Fruit fly (Drosophila melanogaster) whole organism, pupa: ENCODE results near the gene CG43220.

Experiments
- CG14655 ChIP-seq: fragments of 200-800 bp; sonication (Bioruptor generic); optimal IDR thresholded peaks from 3 replicates; lab custom pipeline; 2017; ENCODE audit warnings: mild to moderate bottlenecking, missing biosample characterization, missing genetic modification reagents, missing genetic modification characterization
- CG15710 ChIP-seq: fragments of 200-800 bp; sonication (Bioruptor generic); optimal IDR thresholded peaks from 2 replicates; lab custom pipeline; 2018; ENCODE audit warnings: missing biosample characterization, mild to moderate bottlenecking, missing genetic modification characterization, moderate library complexity
- CG17806 ChIP-seq: fragments of 200-800 bp; sonication (Bioruptor generic); optimal IDR thresholded peaks from 2 replicates; lab custom pipeline; 2018; ENCODE audit warnings: missing biosample characterization, mild to moderate bottlenecking, missing genetic modification characterization, moderate library complexity
- CG4496 ChIP-seq: fragments of 200-800 bp; sonication (Bioruptor generic); IDR thresholded peaks from 3 replicates; pipeline ENCODE4 v1.3.6; 2022; ENCODE audit warnings: missing biosample characterization, missing genetic modification characterization
- CG8159 ChIP-seq: fragments of 200-800 bp; sonication (Bioruptor generic); optimal IDR thresholded peaks from 3 replicates; lab custom pipeline; 2018; ENCODE audit warnings: missing biosample characterization, mild to moderate bottlenecking, missing genetic modification characterization, moderate library complexity
- CG8301 ChIP-seq: fragments of 200-800 bp; sonication (Bioruptor generic); optimal IDR thresholded peaks from 2 replicates; lab custom pipeline; 2018; ENCODE audit warnings: missing biosample characterization, mild to moderate bottlenecking, missing genetic modification characterization
- CG9948 ChIP-seq: fragments of 200-800 bp; sonication (Bioruptor generic); optimal IDR thresholded peaks from 2 replicates; lab custom pipeline; 2018; ENCODE audit warnings: missing biosample characterization, mild to moderate bottlenecking, missing genetic modification characterization, moderate library complexity
- D1 ChIP-seq: fragments of 200-800 bp; sonication (Bioruptor generic); optimal IDR thresholded peaks from 2 replicates; lab custom pipeline; 2018; ENCODE audit warnings: missing biosample characterization, mild to moderate bottlenecking, missing genetic modification characterization, moderate library complexity
- EcR ChIP-seq: fragments of 200-800 bp; sonication (Bioruptor generic); optimal IDR thresholded peaks from 3 replicates; lab custom pipeline; 2019; ENCODE audit warnings: missing biosample characterization, missing genetic modification characterization, mild to moderate bottlenecking, moderate library complexity, missing genetic modification reagents
- Pif1A ChIP-seq: fragments of 200-800 bp; sonication (Bioruptor generic); optimal IDR thresholded peaks from 3 replicates; lab custom pipeline; 2016; ENCODE audit warnings: missing biosample characterization, missing genetic modification characterization
- Pif1B ChIP-seq: fragments of 200-800 bp; sonication (Bioruptor generic); optimal IDR thresholded peaks from 3 replicates; lab custom pipeline; 2016; ENCODE audit warnings: missing biosample characterization, missing genetic modification characterization
- Snoo ChIP-seq: fragments of 200-800 bp; sonication (Bioruptor generic); optimal IDR thresholded peaks from 3 replicates; lab custom pipeline; 2017; ENCODE audit warnings: missing biosample characterization, mild to moderate bottlenecking, missing genetic modification characterization, inconsistent platforms

DNA sequence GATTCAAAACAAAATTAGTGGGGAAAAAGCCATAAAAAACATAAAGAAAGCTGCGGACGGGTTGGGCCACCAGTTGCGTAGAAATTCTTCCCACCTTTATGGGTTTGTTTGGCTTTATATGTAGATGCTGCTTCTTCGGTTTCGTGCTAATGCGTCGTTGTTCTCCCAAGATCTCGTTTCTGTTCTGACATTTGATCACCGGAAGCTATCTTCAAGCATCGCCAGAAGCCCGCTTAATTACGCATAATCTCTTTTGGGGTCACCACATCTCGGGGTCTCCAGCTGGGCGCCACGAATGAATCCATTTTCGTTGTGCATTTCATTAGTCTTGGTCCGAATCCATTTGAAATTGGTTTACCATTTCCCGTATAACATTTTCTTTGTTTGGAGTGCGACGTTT, 9.4 kb downstream of the CG43220 start:
- TF ChIP-seq CG8301 (tag; lab: Kevin White, UChicago): no peak
- TF ChIP-seq CG4496 (GFP tag; lab: Robert Waterston, UW): no peak
- no peak for TF ChIP-seq CG15710
- TF ChIP-seq EcR: no peak
- no peak for TF ChIP-seq CG14655
- no peak for TF ChIP-seq CG8159 (tag; lab: Kevin White, UChicago)
- TF ChIP-seq CG17806 (tag; lab: Kevin White, UChicago): no peak
- no peak for TF ChIP-seq Pif1B
- TF ChIP-seq Snoo (tag; lab: Kevin White, UChicago): no peak
- no peak for TF ChIP-seq CG9948 (tag; lab: Kevin White, UChicago)
- no peak for TF ChIP-seq Pif1A (GFP tag; lab: Kevin White, UChicago)
- no peak for TF ChIP-seq D1 (tag; lab: Kevin White, UChicago)
